Worm (Caenorhabditis elegans) whole organism, L4/young adult: Measurements from ENCODE around the gene ced-4.

ENCODE experiments used
- W03F9.2 ChIP-seq: fragments of 150-350 bp; optimal IDR thresholded peaks from 2 replicates; lab custom pipeline; 2014; ENCODE audit warnings: missing biosample characterization, missing genetic modification characterization
- dao-5 ChIP-seq: sonication (generic microtip); optimal IDR thresholded peaks from 2 replicates; lab custom pipeline; 2016; ENCODE audit warnings: missing genotype, missing genetic modification characterization, moderate library complexity, missing compliant biosample characterization
- him-1 ChIP-seq: sonication (generic microtip); optimal IDR thresholded peaks from 2 replicates; lab custom pipeline; 2016; ENCODE audit warnings: missing genotype, missing genetic modification reagents, missing genetic modification characterization, missing compliant biosample characterization

- no peak for TF ChIP-seq him-1 (tag; lab: Kevin White, UChicago)
- TF ChIP-seq dao-5 (tag; lab: Kevin White, UChicago), result no peak
- TF ChIP-seq W03F9.2 (tag; lab: Kevin White, UChicago), result no peak
These were observed 7.8 kb upstream of the ced-4 start, which contains the start of the genes clec-157 and fkh-5 for ce11 chrIII:4844327-4844726.
